Fruit fly (Drosophila melanogaster) whole organism, pupa: Measurements from ENCODE around the gene Der-2.

Experiments
- CG10348 ChIP-seq: fragments of 200-800 bp; sonication (Bioruptor generic); IDR thresholded peaks from 2 replicates; pipeline ENCODE4 v1.3.6; 2022; ENCODE audit warnings: missing biosample characterization, missing genetic modification characterization
- CG15710 ChIP-seq: fragments of 200-800 bp; sonication (Bioruptor generic); optimal IDR thresholded peaks from 2 replicates; lab custom pipeline; 2018; ENCODE audit warnings: missing biosample characterization, mild to moderate bottlenecking, missing genetic modification characterization, moderate library complexity
- CG17806 ChIP-seq: fragments of 200-800 bp; sonication (Bioruptor generic); optimal IDR thresholded peaks from 2 replicates; lab custom pipeline; 2018; ENCODE audit warnings: missing biosample characterization, mild to moderate bottlenecking, missing genetic modification characterization, moderate library complexity
- CG8159 ChIP-seq: fragments of 200-800 bp; sonication (Bioruptor generic); optimal IDR thresholded peaks from 3 replicates; lab custom pipeline; 2018; ENCODE audit warnings: missing biosample characterization, mild to moderate bottlenecking, missing genetic modification characterization, moderate library complexity
- D1 ChIP-seq: fragments of 200-800 bp; sonication (Bioruptor generic); optimal IDR thresholded peaks from 2 replicates; lab custom pipeline; 2018; ENCODE audit warnings: missing biosample characterization, mild to moderate bottlenecking, missing genetic modification characterization, moderate library complexity
- fd96Ca ChIP-seq: fragments of 200-800 bp; sonication (Bioruptor generic); IDR thresholded peaks from 3 replicates; pipeline ENCODE4 v1.3.6; 2022; ENCODE audit warnings: missing biosample characterization, missing genetic modification characterization
- gl ChIP-seq: fragments of 200-800 bp; sonication (Bioruptor generic); optimal IDR thresholded peaks from 2 replicates; lab custom pipeline; 2018; ENCODE audit warnings: missing biosample characterization, mild to moderate bottlenecking, missing genetic modification characterization

dm6 chr3R:16526256-16526655 lies 42.2 kb upstream of the Der-2 start:
- TF ChIP-seq gl (tag; lab: Kevin White, UChicago) (no peak), CG17806 (tag; lab: Kevin White, UChicago) (no peak), CG8159 (tag; lab: Kevin White, UChicago) (no peak), CG15710 (tag; lab: Kevin White, UChicago) (no peak), CG10348 (GFP tag; lab: Robert Waterston, UW) (no peak), fd96Ca (GFP tag; lab: Robert Waterston, UW) (no peak), D1 (tag; lab: Kevin White, UChicago) (no peak)
